Fruit fly (Drosophila melanogaster) Kc167 (cell line): ENCODE data around the gene Nubp2.

Source experiments
- Myc ChIP-seq: fragments of >200 bp; optimal IDR thresholded peaks from 2 replicates; lab custom pipeline; 2017; ENCODE audit warnings: missing external identifiers
- Sin3A ChIP-seq: fragments of >200 bp; optimal IDR thresholded peaks from 2 replicates; lab custom pipeline; 2018; ENCODE audit warnings: missing external identifiers
- h ChIP-seq: fragments of >200 bp; optimal IDR thresholded peaks from 3 replicates; lab custom pipeline; 2018; ENCODE audit warnings: missing external identifiers
- insv ChIP-seq: fragments of >200 bp; optimal IDR thresholded peaks from 3 replicates; lab custom pipeline; 2018; ENCODE audit warnings: missing external identifiers
- psq ChIP-seq: fragments of >200 bp; optimal IDR thresholded peaks from 2 replicates; lab custom pipeline; 2017; ENCODE audit warnings: missing external identifiers
- ttk ChIP-seq: sonication (Bioruptor generic); optimal IDR thresholded peaks from 2 replicates; lab custom pipeline; 2017; ENCODE audit warnings: missing external identifiers

DNA sequence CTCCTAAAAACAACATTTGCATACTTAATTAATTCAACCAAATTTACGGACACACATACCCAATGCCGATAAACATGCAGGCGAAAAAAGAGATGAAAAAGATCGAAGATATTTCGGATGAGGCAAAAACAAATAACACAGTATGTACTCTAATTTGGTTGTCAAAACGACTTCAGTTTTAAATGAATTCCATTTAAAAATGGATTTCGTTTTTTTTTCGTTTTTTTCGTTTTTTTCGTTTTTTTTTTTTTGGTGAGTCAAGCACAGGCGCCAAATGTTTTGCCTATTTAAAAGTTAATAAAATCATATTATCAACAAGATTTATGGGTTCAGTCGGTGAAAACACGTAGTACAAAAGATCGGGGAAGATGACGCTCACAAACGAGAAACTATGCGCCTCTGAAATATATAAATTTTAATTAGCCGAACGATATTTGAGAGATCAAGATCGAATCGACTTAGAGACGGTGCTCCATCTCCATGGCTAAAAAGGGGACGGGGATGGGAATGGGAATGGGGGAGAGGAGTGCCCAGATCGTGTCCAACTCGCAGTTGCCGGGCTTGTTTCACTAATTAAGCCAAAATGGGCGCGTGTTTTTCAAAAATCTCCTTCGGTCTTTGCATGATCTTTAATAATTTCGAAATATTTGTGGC lies 22.0 kb downstream of the Nubp2 start:
- TF ChIP-seq psq (lab: Kevin White, UChicago) (no peak), insv (lab: Kevin White, UChicago) (no peak), h (lab: Kevin White, UChicago) (no peak), Myc (lab: Kevin White, UChicago) (no peak), Sin3A (lab: Kevin White, UChicago) (no peak), ttk (lab: Kevin White, UChicago) (no peak)
